Worm (Caenorhabditis elegans) whole organism, L1 larva: ENCODE measurements around the gene arrd-24.
A peak's percentile ranks its signal among the peaks of the same experiment; 100 is the strongest.

Experiments
- C04F5.9 ChIP-seq: sonication (generic microtip); optimal IDR thresholded peaks from 2 replicates; lab custom pipeline; 2016; ENCODE audit warnings: missing genetic modification characterization, missing compliant biosample characterization
- C16A3.4 ChIP-seq: fragments of 150-350 bp; optimal IDR thresholded peaks from 2 replicates; lab custom pipeline; 2014; ENCODE audit warnings: missing biosample characterization, missing genetic modification characterization
- C34B4.2 ChIP-seq: sonication (generic microtip); optimal IDR thresholded peaks from 2 replicates; lab custom pipeline; 2017; ENCODE audit warnings: mild to moderate bottlenecking, missing genetic modification characterization, missing compliant biosample characterization
- aly-2 ChIP-seq: fragments of 150-350 bp; optimal IDR thresholded peaks from 2 replicates; lab custom pipeline; 2014; ENCODE audit warnings: missing biosample characterization, missing genetic modification characterization
- ama-1 ChIP-seq: fragments of 150-350 bp; optimal IDR thresholded peaks from 2 replicates; lab custom pipeline; 2014
- blmp-1 ChIP-seq: fragments of 150-350 bp; optimal IDR thresholded peaks from 2 replicates; lab custom pipeline; 2014; ENCODE audit warnings: missing biosample characterization, missing genetic modification characterization
- ceh-8 ChIP-seq: fragments of 200-800 bp; sonication (Bioruptor generic); optimal IDR thresholded peaks from 2 replicates; lab custom pipeline; 2018; ENCODE audit warnings: mild to moderate bottlenecking, missing genetic modification characterization, moderate library complexity, missing compliant biosample characterization
- efl-3 ChIP-seq: fragments of 200-800 bp; sonication (Bioruptor generic); optimal IDR thresholded peaks from 2 replicates; lab custom pipeline; 2018; ENCODE audit warnings: mild to moderate bottlenecking, missing genetic modification characterization, missing compliant biosample characterization
- egl-27 ChIP-seq, 2 experiments: fragments of 150-350 bp in 1 of 2; sonication (generic microtip); optimal IDR thresholded peaks; 3 replicates each; lab custom pipeline; 2017 to 2018; ENCODE audit warnings: missing biosample characterization in 2 of 2, missing genetic modification characterization in 2 of 2, missing genetic modification reagents in 2 of 2
- elt-3 ChIP-seq, 6 experiments: fragments of 150-350 bp in 1 of 6; sonication (generic microtip); optimal IDR thresholded peaks; 2 replicates each; lab custom pipeline; 2017 to 2018; ENCODE audit warnings: missing biosample characterization in 6 of 6, missing genetic modification characterization in 6 of 6, inconsistent platforms in 1 of 6
- ets-5 ChIP-seq: fragments of 200-800 bp; sonication (Bioruptor generic); IDR thresholded peaks from 2 replicates; pipeline ENCODE4 v1.3.6; 2022; ENCODE audit warnings: missing genetic modification characterization, missing compliant biosample characterization
- fkh-10 ChIP-seq: sonication (generic microtip); optimal IDR thresholded peaks from 2 replicates; lab custom pipeline; 2017; ENCODE audit warnings: missing biosample characterization, missing genetic modification reagents, missing genetic modification characterization
- fos-1 ChIP-seq: fragments of 150-350 bp; optimal IDR thresholded peaks from 2 replicates; lab custom pipeline; 2014; ENCODE audit warnings: missing biosample characterization, missing genetic modification characterization
- grh-1 ChIP-seq: fragments of 200-800 bp; sonication (Bioruptor generic); IDR thresholded peaks from 2 replicates; pipeline ENCODE4 v1.3.6; 2022; ENCODE audit warnings: missing genetic modification reagents, missing genetic modification characterization, missing compliant biosample characterization
- irx-1 ChIP-seq: sonication (generic microtip); optimal IDR thresholded peaks from 2 replicates; lab custom pipeline; 2016; ENCODE audit warnings: missing genetic modification characterization, missing compliant biosample characterization
- isw-1 ChIP-seq: fragments of 200-800 bp; sonication (Bioruptor generic); IDR thresholded peaks from 2 replicates; pipeline ENCODE4 v1.3.6; 2022; ENCODE audit warnings: missing genetic modification characterization, missing compliant biosample characterization
- jun-1 ChIP-seq: fragments of 150-350 bp; optimal IDR thresholded peaks from 2 replicates; lab custom pipeline; 2014; ENCODE audit warnings: missing biosample characterization, missing genetic modification reagents, missing genetic modification characterization
- lin-14 ChIP-seq: fragments of 200-800 bp; sonication (Bioruptor generic); optimal IDR thresholded peaks from 2 replicates; lab custom pipeline; 2018; ENCODE audit warnings: mild to moderate bottlenecking, missing genetic modification characterization, moderate library complexity, missing compliant biosample characterization
- lin-15B ChIP-seq: fragments of 150-350 bp; sonication (generic microtip); optimal IDR thresholded peaks from 3 replicates; lab custom pipeline; 2014; ENCODE audit warnings: missing biosample characterization, missing genetic modification characterization
- lin-35 ChIP-seq, 2 experiments: fragments of 150-350 bp; optimal IDR thresholded peaks; 2 replicates each; lab custom pipeline; 2014; ENCODE audit warnings: missing biosample characterization in 2 of 2, missing genetic modification characterization in 2 of 2, missing genetic modification reagents in 2 of 2
- lin-39 ChIP-seq: fragments of 150-350 bp; optimal IDR thresholded peaks from 2 replicates; lab custom pipeline; 2014; ENCODE audit warnings: missing biosample characterization, missing genetic modification reagents, missing genetic modification characterization
- lsy-2 ChIP-seq, 2 experiments: fragments of 150-350 bp; optimal IDR thresholded peaks; 2 replicates each; lab custom pipeline; 2014; ENCODE audit warnings: missing biosample characterization in 2 of 2, missing genetic modification characterization in 2 of 2
- mef-2 ChIP-seq: fragments of 150-350 bp; optimal IDR thresholded peaks from 2 replicates; lab custom pipeline; 2014; ENCODE audit warnings: missing biosample characterization, missing genetic modification characterization
- mep-1 ChIP-seq: fragments of 150-350 bp; optimal IDR thresholded peaks from 2 replicates; lab custom pipeline; 2014; ENCODE audit warnings: missing biosample characterization, missing genetic modification characterization
- nhr-11 ChIP-seq: fragments of 150-350 bp; optimal IDR thresholded peaks from 2 replicates; lab custom pipeline; 2014; ENCODE audit warnings: missing biosample characterization, missing genetic modification characterization
- nhr-19 ChIP-seq: fragments of 200-800 bp; sonication (Bioruptor generic); conservative IDR thresholded peaks from 2 replicates; pipeline ENCODE4 v1.3.6; 2022; ENCODE audit warnings: missing genetic modification characterization, missing compliant biosample characterization
- nhr-20 ChIP-seq: sonication (generic microtip); optimal IDR thresholded peaks from 2 replicates; lab custom pipeline; 2016; ENCODE audit warnings: mild to moderate bottlenecking, missing genetic modification characterization, missing compliant biosample characterization
- nhr-71 ChIP-seq: sonication (generic microtip); optimal IDR thresholded peaks from 2 replicates; lab custom pipeline; 2016; ENCODE audit warnings: mild to moderate bottlenecking, missing genetic modification characterization, moderate library complexity, missing compliant biosample characterization
- nhr-76 ChIP-seq: sonication (generic microtip); optimal IDR thresholded peaks from 2 replicates; lab custom pipeline; 2017; ENCODE audit warnings: missing biosample characterization, missing genetic modification characterization
- nhr-77 ChIP-seq: fragments of 150-350 bp; optimal IDR thresholded peaks from 2 replicates; lab custom pipeline; 2014; ENCODE audit warnings: missing biosample characterization, missing genetic modification characterization
- nhr-85 ChIP-seq: sonication (generic microtip); peaks from one replicate; lab custom pipeline; 2016; ENCODE audit warnings: missing genetic modification characterization, inconsistent platforms, missing compliant biosample characterization
- nhr-90 ChIP-seq: sonication (generic microtip); optimal IDR thresholded peaks from 2 replicates; lab custom pipeline; 2016; ENCODE audit warnings: mild to moderate bottlenecking, missing genetic modification characterization, missing compliant biosample characterization; ENCODE audit not compliant: poor library complexity
- pag-3 ChIP-seq: sonication (generic microtip); optimal IDR thresholded peaks from 2 replicates; lab custom pipeline; 2017; ENCODE audit warnings: missing genetic modification characterization, mild to moderate bottlenecking, missing compliant biosample characterization, antibody characterized with exemption, borderline replicate concordance; ENCODE audit not compliant: insufficient read depth
- pax-3 ChIP-seq: fragments of 200-800 bp; sonication (Bioruptor generic); optimal IDR thresholded peaks from 2 replicates; lab custom pipeline; 2018; ENCODE audit warnings: mild to moderate bottlenecking, missing genetic modification characterization, moderate library complexity, missing compliant biosample characterization
- rnt-1 ChIP-seq: sonication (generic microtip); optimal IDR thresholded peaks from 2 replicates; lab custom pipeline; 2016; ENCODE audit warnings: mild to moderate bottlenecking, missing genetic modification characterization, moderate library complexity, missing compliant biosample characterization
- snu-23 ChIP-seq: sonication (generic microtip); optimal IDR thresholded peaks from 2 replicates; lab custom pipeline; 2016; ENCODE audit warnings: missing genetic modification characterization, missing compliant biosample characterization
- sox-4 ChIP-seq: sonication (generic microtip); optimal IDR thresholded peaks from 2 replicates; lab custom pipeline; 2016; ENCODE audit warnings: missing genetic modification characterization, missing compliant biosample characterization
- sptf-1 ChIP-seq: fragments of 150-350 bp; optimal IDR thresholded peaks from 2 replicates; lab custom pipeline; 2014; ENCODE audit warnings: missing biosample characterization, missing genetic modification characterization
- swsn-7 ChIP-seq: sonication (generic microtip); optimal IDR thresholded peaks from 2 replicates; lab custom pipeline; 2016; ENCODE audit warnings: missing genetic modification characterization, missing compliant biosample characterization
- tbx-2 ChIP-seq: sonication (generic microtip); optimal IDR thresholded peaks from 2 replicates; lab custom pipeline; 2016; ENCODE audit warnings: missing genetic modification characterization, missing compliant biosample characterization
- unc-130 ChIP-seq: fragments of 150-350 bp; optimal IDR thresholded peaks from 2 replicates; lab custom pipeline; 2017; ENCODE audit warnings: missing biosample characterization, missing genetic modification characterization, inconsistent platforms
- unc-30 ChIP-seq: sonication (generic microtip); optimal IDR thresholded peaks from 2 replicates; lab custom pipeline; 2017; ENCODE audit warnings: missing biosample characterization, missing genetic modification characterization
- unc-62 ChIP-seq: fragments of 150-350 bp; optimal IDR thresholded peaks from 2 replicates; lab custom pipeline; 2014; ENCODE audit warnings: missing biosample characterization, missing genetic modification reagents, missing genetic modification characterization
- unc-98 ChIP-seq: fragments of 200-800 bp; sonication (Bioruptor generic); IDR thresholded peaks from 2 replicates; pipeline ENCODE4 v1.3.6; 2022; ENCODE audit warnings: missing genetic modification characterization, missing compliant biosample characterization
- vab-15 ChIP-seq: sonication (generic microtip); optimal IDR thresholded peaks from 2 replicates; lab custom pipeline; 2017; ENCODE audit warnings: missing genotype, mild to moderate bottlenecking, missing genetic modification characterization, missing compliant biosample characterization
- zag-1 ChIP-seq: fragments of 150-350 bp; optimal IDR thresholded peaks from 2 replicates; lab custom pipeline; 2014; ENCODE audit warnings: missing biosample characterization, missing genetic modification characterization
- ztf-11 ChIP-seq, 2 experiments: sonication (generic microtip); optimal IDR thresholded peaks; 2 replicates each; lab custom pipeline; 2016 to 2017; ENCODE audit warnings: missing genetic modification characterization in 2 of 2, missing biosample characterization in 1 of 2, missing compliant biosample characterization in 1 of 2
- ztf-4 ChIP-seq: fragments of 150-350 bp; optimal IDR thresholded peaks from 2 replicates; lab custom pipeline; 2014; ENCODE audit warnings: missing biosample characterization, missing genetic modification characterization

The arrd-24 gene

DNA sequence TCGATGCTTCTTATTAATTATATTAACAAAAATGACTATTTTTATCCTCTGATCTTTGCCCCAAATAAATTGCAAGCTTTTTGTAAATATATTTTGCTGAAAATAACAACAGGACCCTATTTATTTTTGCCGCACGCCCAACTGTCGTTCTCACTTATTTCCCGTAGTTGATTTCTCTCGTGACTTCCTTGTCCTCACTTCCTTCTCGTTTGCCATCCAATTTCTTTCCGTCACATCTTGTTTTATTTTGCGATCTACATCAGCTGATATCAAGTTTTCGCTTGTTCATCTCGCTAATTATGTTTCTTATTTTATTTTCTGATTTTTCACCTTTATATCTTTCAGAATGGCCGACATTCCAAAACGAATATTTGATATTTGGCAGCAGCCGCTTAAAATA is 5.0 kb downstream of the arrd-24 start, which contains the start of gene F48F7.5 (continued):
- TF ChIP-seq C04F5.9 (tag; lab: Kevin White, UChicago): no peak
- peak; percentile 32 for TF ChIP-seq C16A3.4
- no peak for TF ChIP-seq ets-5 (GFP tag; lab: Robert Waterston, UW)
- peak; percentile 44 for TF ChIP-seq ztf-4
- TF ChIP-seq mef-2 (tag; lab: Kevin White, UChicago): peak; percentile 31
- no peak for TF ChIP-seq C34B4.2 (tag; lab: Kevin White, UChicago)
- TF ChIP-seq blmp-1: peak; percentile 97

DNA sequence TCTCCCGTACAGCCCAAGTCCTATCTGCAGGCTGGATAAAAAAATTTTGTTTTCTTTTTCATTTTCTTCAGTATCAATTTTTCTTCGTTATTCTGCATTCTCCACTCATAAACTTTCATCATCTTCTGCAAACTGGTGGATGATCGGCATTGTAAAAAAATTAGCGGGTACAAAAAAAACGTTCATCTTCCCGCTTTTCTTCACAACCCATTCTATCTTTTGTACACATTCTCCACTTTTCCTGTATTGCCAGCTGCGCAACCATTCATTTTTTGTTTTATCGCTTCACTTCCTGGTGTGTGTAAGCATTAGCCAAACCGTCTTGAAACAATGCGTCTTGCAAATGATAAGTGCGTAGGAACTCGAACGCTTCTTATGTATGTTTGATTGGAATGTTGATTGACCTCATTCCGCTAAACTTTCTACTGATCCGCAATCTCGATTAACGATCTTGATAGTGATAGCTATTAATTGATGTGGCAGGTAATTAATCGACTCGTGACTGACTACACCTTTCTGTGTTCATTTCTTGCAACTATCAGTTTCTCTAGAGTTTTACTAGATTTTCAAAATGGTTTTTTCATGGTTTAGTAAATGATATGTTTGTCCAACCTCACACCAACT is 5.8 kb downstream of the arrd-24 start:
- no peak for TF ChIP-seq fos-1 (tag; lab: Kevin White, UChicago)
- TF ChIP-seq nhr-77 (tag; lab: Kevin White, UChicago): no peak
- no peak for TF ChIP-seq grh-1 (GFP tag; lab: Robert Waterston, UW)
- TF ChIP-seq mep-1 (tag; lab: Kevin White, UChicago): peak; percentile 44
- TF ChIP-seq nhr-20 (tag; lab: Kevin White, UChicago): peak; percentile 65
- peak; percentile 37 for TF ChIP-seq snu-23
- TF ChIP-seq lin-39 (tag; lab: Kevin White, UChicago): peak; percentile 16
- no peak for TF ChIP-seq pax-3 (tag; lab: Kevin White, UChicago)
- no peak for TF ChIP-seq aly-2
- TF ChIP-seq elt-3 (tag; optimal IDR thresholded peaks at IDR 0.05; lab: Kevin White, UChicago): peak in 3 of 6 experiments; percentile 10 to 88 (median 29)
- peak; percentile 19 for TF ChIP-seq nhr-90 (tag; lab: Kevin White, UChicago)
- no peak for TF ChIP-seq nhr-76 (tag; lab: Kevin White, UChicago)
- peak; percentile 96 for TF ChIP-seq blmp-1
- peak; percentile 16 to 28 for TF ChIP-seq lsy-2 (tag; optimal IDR thresholded peaks at IDR 0.05; lab: Kevin White, UChicago)
- TF ChIP-seq lin-15B: no peak
- peak; percentile 1 for TF ChIP-seq unc-130 (tag; lab: Kevin White, UChicago)
- TF ChIP-seq nhr-71 (tag; lab: Kevin White, UChicago): peak; percentile 35
- peak; percentile 90 for TF ChIP-seq nhr-85 (tag; lab: Kevin White, UChicago)
- TF ChIP-seq zag-1 (tag; lab: Kevin White, UChicago): no peak
- no peak for TF ChIP-seq sox-4 (tag; lab: Kevin White, UChicago)
- TF ChIP-seq lin-14 (GFP tag; lab: Kevin White, UChicago): peak; percentile 58
- peak; percentile 52 for TF ChIP-seq vab-15
- TF ChIP-seq nhr-19 (GFP tag; lab: Robert Waterston, UW): peak; percentile 10; the same call in 1 of the 2 replicates
- TF ChIP-seq rnt-1 (tag; lab: Kevin White, UChicago): peak; percentile 49
- TF ChIP-seq lin-35 (GFP tag; optimal IDR thresholded peaks at IDR 0.05; lab: Kevin White, UChicago): peak in 1 of 2 experiments; percentile 22
- TF ChIP-seq, all 84 proteins: peak for 16

DNA sequence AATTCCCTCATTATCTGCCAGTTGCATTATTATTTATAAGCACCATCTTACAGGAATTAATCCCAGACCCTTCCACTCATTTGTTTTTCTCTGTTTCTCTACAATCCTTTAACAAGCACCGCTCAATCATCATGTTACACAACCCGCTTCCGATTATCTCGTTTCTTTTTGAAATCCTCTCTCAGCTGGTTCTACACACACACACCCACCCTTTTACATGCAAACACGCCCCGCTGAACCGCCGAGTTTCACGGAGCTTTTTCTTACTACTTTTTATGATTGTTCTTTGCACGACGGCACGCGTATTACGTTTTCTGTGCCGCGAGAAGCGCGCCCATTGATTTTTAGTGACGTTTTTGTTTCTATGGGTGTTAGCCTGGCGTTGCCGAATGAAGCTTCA is 6.5 kb downstream of the arrd-24 start:
- TF ChIP-seq swsn-7 (tag; lab: Kevin White, UChicago) (peak; percentile 58), egl-27 (tag; optimal IDR thresholded peaks at IDR 0.05; lab: Kevin White, UChicago) (no peak), tbx-2 (tag; lab: Kevin White, UChicago) (peak; percentile 59), pag-3 (no peak), nhr-11 (no peak), lin-35 (GFP tag; optimal IDR thresholded peaks at IDR 0.05; lab: Kevin White, UChicago) (peak in 1 of 2 experiments; percentile 42), ama-1 (lab: Kevin White, UChicago) (no peak), mep-1 (tag; lab: Kevin White, UChicago) (peak; percentile 61), nhr-85 (tag; lab: Kevin White, UChicago) (no peak), jun-1 (no peak), isw-1 (GFP tag; lab: Robert Waterston, UW) (no peak), lsy-2 (tag; optimal IDR thresholded peaks at IDR 0.05; lab: Kevin White, UChicago) (peak; percentile 38 to 55), ets-5 (GFP tag; lab: Robert Waterston, UW) (no peak), ztf-11 (tag; optimal IDR thresholded peaks at IDR 0.05; lab: Kevin White, UChicago) (no peak), efl-3 (no peak), vab-15 (no peak), irx-1 (tag; lab: Kevin White, UChicago) (no peak), unc-62 (GFP tag; lab: Kevin White, UChicago) (no peak), ceh-8 (GFP tag; lab: Kevin White, UChicago) (no peak), unc-98 (no peak), lin-14 (GFP tag; lab: Kevin White, UChicago) (peak; percentile 91), fos-1 (tag; lab: Kevin White, UChicago) (no peak), grh-1 (GFP tag; lab: Robert Waterston, UW) (no peak), fkh-10 (GFP tag; lab: Kevin White, UChicago) (peak; percentile 27), ztf-4 (no peak), unc-30 (tag; lab: Kevin White, UChicago) (no peak), elt-3 (tag; optimal IDR thresholded peaks at IDR 0.05; lab: Kevin White, UChicago) (no peak), sptf-1 (tag; lab: Kevin White, UChicago) (no peak)
